Worm (Caenorhabditis elegans) whole organism, late embryonic: ENCODE results near the gene dyf-11.

Experiments used
- ama-1 ChIP-seq: fragments of 150-350 bp; optimal IDR thresholded peaks from 2 replicates; lab custom pipeline; 2014
- hlh-15 ChIP-seq: sonication (generic microtip); optimal IDR thresholded peaks from 2 replicates; lab custom pipeline; 2016; ENCODE audit warnings: missing genetic modification characterization, missing compliant biosample characterization

DNA sequence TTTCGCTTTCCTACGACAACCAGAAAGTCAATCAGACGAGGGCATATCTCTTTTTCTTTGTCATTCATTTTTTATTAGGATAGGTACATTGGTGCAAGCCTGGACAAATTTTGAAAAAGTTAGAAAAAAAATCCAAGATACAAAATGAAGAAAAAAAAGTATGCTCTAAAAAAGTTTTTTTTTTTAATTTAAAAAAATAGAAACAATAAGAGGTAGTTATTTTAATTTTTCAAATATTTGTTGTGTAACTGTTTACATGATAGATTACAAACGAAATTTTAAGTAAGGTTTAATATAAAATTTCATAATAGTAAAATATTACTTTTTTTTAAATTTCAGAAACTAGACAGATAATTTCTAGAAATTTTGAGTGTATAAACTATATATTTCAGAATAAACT, 3.9 kb upstream of the dyf-11 start, which contains the start of gene aex-3:
- no peak for TF ChIP-seq ama-1 (lab: Kevin White, UChicago)
- no peak for TF ChIP-seq hlh-15 (tag; lab: Kevin White, UChicago)
